Worm (Caenorhabditis elegans): ENCODE results near the gene C34C12.12.

Gene C34C12.12

DNA sequence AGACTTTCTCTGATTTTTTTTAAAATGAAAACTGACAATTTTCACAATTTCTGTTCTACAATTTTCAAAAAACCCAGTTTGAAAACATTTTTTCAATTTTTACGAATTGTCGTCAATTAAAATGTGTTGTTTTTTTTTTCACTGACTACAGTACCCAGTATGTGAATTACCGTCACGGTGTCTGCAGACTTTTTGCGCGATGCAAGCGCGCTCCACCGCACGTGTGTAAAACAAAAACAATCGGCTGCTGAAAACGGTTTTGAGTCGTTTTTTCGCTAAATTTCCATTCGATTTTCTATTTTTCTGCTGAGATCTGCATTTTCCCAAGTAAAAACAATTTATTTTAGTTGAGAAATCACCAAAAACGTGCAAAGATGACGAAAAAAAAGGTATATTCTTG, 3.2 kb downstream of the C34C12.12 start (continued):
- TF ChIP-seq F37B4.10 (GFP tag; IDR thresholded peaks at IDR 0.05) (peak; percentile 80; the same call in 1 of the 2 replicates), nfya-2 (GFP tag; IDR thresholded peaks at IDR 0.05) (no peak), hmg-20 (GFP tag; IDR thresholded peaks at IDR 0.05) (peak; percentile 80), snpc-1.3 (tag; optimal IDR thresholded peaks at IDR 0.05; ENCODE audit: insufficient read depth) (peak; percentile 20), C06A6.2 (GFP tag; conservative IDR thresholded peaks at IDR 0.05) (peak; percentile 94), attf-5 (GFP tag; optimal IDR thresholded peaks at IDR 0.05) (peak; percentile 97), tlf-1 (GFP tag; optimal IDR thresholded peaks at IDR 0.05) (peak; percentile 98), F57C9.4 (tag; optimal IDR thresholded peaks at IDR 0.05) (peak; percentile 23), B0261.1 (tag; optimal IDR thresholded peaks at IDR 0.05) (peak; percentile 36), lin-26 (GFP tag; IDR thresholded peaks at IDR 0.05) (peak; percentile 25; the same call in 1 of the 2 replicates), nhr-27 (tag; optimal IDR thresholded peaks at IDR 0.05) (no peak), B0019.2 (GFP tag; conservative IDR thresholded peaks at IDR 0.05) (peak; percentile 85), Y56A3A.18 (GFP tag; IDR thresholded peaks at IDR 0.05) (peak; percentile 74; the same call in 1 of the 2 replicates), efl-1 (GFP tag; optimal IDR thresholded peaks at IDR 0.05) (peak; percentile 82), egrh-3 (GFP tag; IDR thresholded peaks at IDR 0.05) (no peak), lir-1 (GFP tag; conservative IDR thresholded peaks at IDR 0.05) (peak; percentile 98), B0336.3 (GFP tag; IDR thresholded peaks at IDR 0.05) (peak; percentile 96), hsf-1 (GFP tag; IDR thresholded peaks at IDR 0.05) (peak; percentile 73), F22D6.2 (tag; optimal IDR thresholded peaks at IDR 0.05) (peak; percentile 92), cebp-1 (GFP tag; IDR thresholded peaks at IDR 0.05) (peak; percentile 81), cebp-1 (tag; optimal IDR thresholded peaks at IDR 0.05) (peak; percentile 93), Y53F4B.3 (GFP tag; IDR thresholded peaks at IDR 0.05) (no peak), ets-4 (GFP tag; optimal IDR thresholded peaks at IDR 0.05) (no peak), nhr-120 (GFP tag; IDR thresholded peaks at IDR 0.05) (0 out of 2 replicates have a peak, but pooled peaks have one; percentile 19), bed-2 (GFP tag; IDR thresholded peaks at IDR 0.05) (0 out of 2 replicates have a peak, but pooled peaks have one; percentile 52), lag-1 (GFP tag; IDR thresholded peaks at IDR 0.05) (0 out of 2 replicates have a peak, but pooled peaks have one; percentile 18), nfya-1 (tag; optimal IDR thresholded peaks at IDR 0.05; ENCODE audit: borderline replicate concordance, insufficient read depth) (no peak), ceh-27 (GFP tag; optimal IDR thresholded peaks at IDR 0.05) (peak; percentile 97), ztf-22 (GFP tag; optimal IDR thresholded peaks at IDR 0.05) (peak; percentile 60), gei-17 (GFP tag; optimal IDR thresholded peaks at IDR 0.05) (peak; percentile 78), Y95B8A.8 (GFP tag; IDR thresholded peaks at IDR 0.05) (peak; percentile 84), hrde-1 (tag; optimal IDR thresholded peaks at IDR 0.05; ENCODE audit: borderline replicate concordance) (peak; percentile 4), K12H6.12 (tag; optimal IDR thresholded peaks at IDR 0.05) (peak; percentile 94), nhr-90 (tag; optimal IDR thresholded peaks at IDR 0.05) (peak; percentile 30), cebp-2 (GFP tag; IDR thresholded peaks at IDR 0.05) (0 out of 2 replicates have a peak, but pooled peaks have one; percentile 62), unc-130 (GFP tag; optimal IDR thresholded peaks at IDR 0.05) (peak; percentile 57), attf-3 (GFP tag; conservative IDR thresholded peaks at IDR 0.05) (peak; percentile 83), nhr-179 (tag; optimal IDR thresholded peaks at IDR 0.05) (no peak), somi-1 (GFP tag; optimal IDR thresholded peaks at IDR 0.05) (peak; percentile 96)

DNA sequence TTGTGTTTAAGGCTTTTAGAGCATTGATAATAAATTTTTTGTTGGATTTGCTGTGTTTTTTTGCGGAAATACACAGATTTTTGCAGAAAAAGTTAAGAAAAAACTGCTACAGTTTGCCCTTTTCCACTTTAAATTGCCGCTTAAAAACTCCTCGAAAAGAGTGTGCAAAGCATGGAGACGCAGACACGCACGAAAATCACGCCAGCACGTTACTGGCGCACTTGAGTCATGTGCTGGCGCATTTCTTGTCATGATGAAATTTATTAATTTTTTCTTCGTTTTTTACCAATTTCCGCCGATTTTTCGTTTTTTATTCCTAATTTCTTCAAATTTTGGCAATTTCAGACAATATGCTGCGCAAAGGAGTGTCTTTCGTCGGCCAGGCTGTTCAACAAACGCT, 7.1 kb downstream of the C34C12.12 start, which contains the start of gene C34C12.8:
TSS of gene C34C12.8 (plus strand) at position 346 of the 400 bp plus-strand sequence.
- TF ChIP-seq hsf-1 (GFP tag; IDR thresholded peaks at IDR 0.05) (peak; percentile 85), chd-7 (tag; optimal IDR thresholded peaks at IDR 0.05) (peak; percentile 33), cebp-2 (GFP tag; IDR thresholded peaks at IDR 0.05) (peak; percentile 76; the same call in 1 of the 2 replicates), sptf-2 (GFP tag; optimal IDR thresholded peaks at IDR 0.05) (no peak), Y53F4B.3 (GFP tag; IDR thresholded peaks at IDR 0.05) (0 out of 2 replicates have a peak, but pooled peaks have one; percentile 11), lsy-27 (tag; optimal IDR thresholded peaks at IDR 0.05; ENCODE audit: borderline replicate concordance, insufficient read depth) (no peak), zim-3 (tag; optimal IDR thresholded peaks at IDR 0.05) (no peak), ets-4 (GFP tag; optimal IDR thresholded peaks at IDR 0.05) (peak; percentile 3), T26A5.8 (tag; optimal IDR thresholded peaks at IDR 0.05) (no peak), egl-44 (GFP tag; IDR thresholded peaks at IDR 0.05) (peak; percentile 50; the same call in 1 of the 2 replicates), efl-1 (GFP tag; optimal IDR thresholded peaks at IDR 0.05) (peak; percentile 83), nhr-90 (tag; optimal IDR thresholded peaks at IDR 0.05) (no peak), cebp-1 (GFP tag; IDR thresholded peaks at IDR 0.05) (peak; percentile 33; the same call in 1 of the 2 replicates), cebp-1 (tag; optimal IDR thresholded peaks at IDR 0.05) (peak; percentile 94), ztf-22 (GFP tag; optimal IDR thresholded peaks at IDR 0.05) (peak; percentile 11), B0336.3 (GFP tag; IDR thresholded peaks at IDR 0.05) (peak; percentile 97), bed-1 (GFP tag; IDR thresholded peaks at IDR 0.05) (no peak), hlh-12 (tag; optimal IDR thresholded peaks at IDR 0.05) (no peak), Y95B8A.8 (GFP tag; IDR thresholded peaks at IDR 0.05) (peak; percentile 67; the same call in 1 of the 2 replicates)
